Worm (Caenorhabditis elegans) whole organism, midembryonic: Measurements from ENCODE around the gene popl-5.

ENCODE experiments used
- flt-1 ChIP-seq: fragments of 200-800 bp; sonication (Bioruptor generic); IDR thresholded peaks from 2 replicates; pipeline ENCODE4 v1.3.6; 2022; ENCODE audit warnings: missing genetic modification characterization, missing compliant biosample characterization
- klf-2 ChIP-seq: fragments of 200-800 bp; sonication (Bioruptor generic); conservative IDR thresholded peaks from 2 replicates; pipeline ENCODE4 v1.3.6; 2022; ENCODE audit warnings: missing genetic modification reagents, missing genetic modification characterization, missing compliant biosample characterization
- ref-1 ChIP-seq: fragments of 200-800 bp; sonication (Bioruptor generic); conservative IDR thresholded peaks from 2 replicates; pipeline ENCODE4 v1.3.6; 2022; ENCODE audit warnings: missing genetic modification reagents, missing genetic modification characterization, missing compliant biosample characterization
- tab-1 ChIP-seq: fragments of 200-800 bp; sonication (Bioruptor generic); IDR thresholded peaks from 2 replicates; pipeline ENCODE4 v1.3.6; 2022; ENCODE audit warnings: missing genetic modification characterization, missing compliant biosample characterization
- ztf-23 ChIP-seq: fragments of 200-800 bp; sonication (Bioruptor generic); IDR thresholded peaks from 2 replicates; pipeline ENCODE4 v1.3.6; 2022; ENCODE audit warnings: missing genetic modification reagents, missing genetic modification characterization, missing compliant biosample characterization

DNA sequence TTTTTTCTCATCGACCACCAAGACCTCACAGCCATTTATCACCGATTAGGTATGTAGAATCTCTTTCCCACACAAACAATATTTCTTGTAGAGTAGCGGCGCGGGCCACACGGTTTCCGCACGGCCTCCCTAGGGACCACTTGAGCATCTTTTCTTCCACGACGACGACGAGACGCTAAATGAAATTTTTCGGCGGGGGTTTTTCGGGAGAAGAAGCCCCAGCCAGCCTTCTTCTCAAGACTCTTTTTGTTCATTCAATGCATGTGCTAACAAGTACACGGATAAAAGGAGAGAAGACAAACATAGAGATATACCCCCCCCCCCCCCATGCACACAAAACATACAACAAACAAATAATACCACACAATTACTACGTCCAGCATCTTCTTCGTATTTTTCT is 28.1 kb downstream of the popl-5 start:
- TF ChIP-seq ref-1 (GFP tag; lab: Robert Waterston, UW), result no peak
- TF ChIP-seq tab-1 (GFP tag; lab: Robert Waterston, UW), result no peak
- no peak for TF ChIP-seq ztf-23 (GFP tag; lab: Robert Waterston, UW)
- no peak for TF ChIP-seq flt-1 (GFP tag; lab: Robert Waterston, UW)
- no peak for TF ChIP-seq klf-2 (GFP tag; lab: Robert Waterston, UW)
